Worm (Caenorhabditis elegans): ENCODE results near the gene F56H11.2.

- no peak for TF ChIP-seq ztf-29 (GFP tag; IDR thresholded peaks at IDR 0.05)
- TF ChIP-seq ref-1 (GFP tag; conservative IDR thresholded peaks at IDR 0.05), result no peak
- TF ChIP-seq med-1 (GFP tag; optimal IDR thresholded peaks at IDR 0.05; ENCODE audit: insufficient read depth), result no peak
- TF ChIP-seq flt-1 (GFP tag; IDR thresholded peaks at IDR 0.05), result no peak
- no peak for TF ChIP-seq klf-2 (GFP tag; conservative IDR thresholded peaks at IDR 0.05)
Measured at ce11 chrIV:9511640-9512039, 21.3 kb downstream of the F56H11.2 start.

Data from whole organism, midembryonic.